Worm (Caenorhabditis elegans) whole organism, midembryonic: Measurements from ENCODE around the gene C44C10.7.

Source experiments
- cog-1 ChIP-seq: sonication (generic microtip); optimal IDR thresholded peaks from 2 replicates; lab custom pipeline; 2016; ENCODE audit warnings: missing genetic modification characterization, missing compliant biosample characterization
- flt-1 ChIP-seq: fragments of 200-800 bp; sonication (Bioruptor generic); IDR thresholded peaks from 2 replicates; pipeline ENCODE4 v1.3.6; 2022; ENCODE audit warnings: missing genetic modification characterization, missing compliant biosample characterization
- ztf-23 ChIP-seq: fragments of 200-800 bp; sonication (Bioruptor generic); IDR thresholded peaks from 2 replicates; pipeline ENCODE4 v1.3.6; 2022; ENCODE audit warnings: missing genetic modification reagents, missing genetic modification characterization, missing compliant biosample characterization
- ztf-29 ChIP-seq: fragments of 200-800 bp; sonication (Bioruptor generic); IDR thresholded peaks from 2 replicates; pipeline ENCODE4 v1.3.6; 2022; ENCODE audit warnings: missing genetic modification reagents, missing genetic modification characterization, missing compliant biosample characterization

- TF ChIP-seq ztf-29 (GFP tag; lab: Robert Waterston, UW) (no peak), ztf-23 (no peak), flt-1 (GFP tag; lab: Robert Waterston, UW) (no peak), cog-1 (tag; lab: Kevin White, UChicago) (no peak)
Measured at ce11 chrX:11712230-11712853, 24.3 kb upstream of the C44C10.7 start, which contains the start of gene col-180.
